Fruit fly (Drosophila melanogaster) whole organism, embryonic: Measurements from ENCODE around the gene Rab26.

Experiments used
- Asciz ChIP-seq: fragments of 200-800 bp; sonication (Bioruptor generic); optimal IDR thresholded peaks from 2 replicates; lab custom pipeline; 2017; ENCODE audit warnings: missing biosample characterization, mild to moderate bottlenecking, missing genetic modification characterization, missing genetic modification reagents
- CG10431 ChIP-seq: fragments of 200-800 bp; sonication (Bioruptor generic); optimal IDR thresholded peaks from 3 replicates; lab custom pipeline; 2018; ENCODE audit warnings: missing biosample characterization, mild to moderate bottlenecking, missing genetic modification characterization
- CG10543 ChIP-seq: fragments of 200-800 bp; sonication (Bioruptor generic); optimal IDR thresholded peaks from 3 replicates; lab custom pipeline; 2017; ENCODE audit warnings: missing biosample characterization, mild to moderate bottlenecking, missing genetic modification characterization, moderate library complexity
- CG11723 ChIP-seq: fragments of 200-800 bp; sonication (Bioruptor generic); optimal IDR thresholded peaks from 2 replicates; lab custom pipeline; 2017; ENCODE audit warnings: missing biosample characterization, mild to moderate bottlenecking, missing genetic modification characterization
- CG12104 ChIP-seq: fragments of 200-800 bp; sonication (Bioruptor generic); optimal IDR thresholded peaks from 3 replicates; lab custom pipeline; 2016; ENCODE audit warnings: missing biosample characterization, missing genetic modification characterization
- CG12942 ChIP-seq: fragments of 200-800 bp; sonication (Bioruptor generic); optimal IDR thresholded peaks from 3 replicates; lab custom pipeline; 2016; ENCODE audit warnings: missing biosample characterization, missing genetic modification characterization
- CG15601 ChIP-seq: fragments of 200-800 bp; sonication (Bioruptor generic); optimal IDR thresholded peaks from 3 replicates; lab custom pipeline; 2019; ENCODE audit warnings: missing biosample characterization, mild to moderate bottlenecking, missing genetic modification characterization, moderate library complexity
- CG16863 ChIP-seq: fragments of 200-800 bp; sonication (Bioruptor generic); optimal IDR thresholded peaks from 3 replicates; lab custom pipeline; 2016; ENCODE audit warnings: missing biosample characterization, missing genetic modification characterization
- CG2129 ChIP-seq: fragments of 200-800 bp; sonication (Bioruptor generic); IDR thresholded peaks from 2 replicates; pipeline ENCODE4 v1.3.6; 2022; ENCODE audit warnings: missing biosample characterization, missing genetic modification characterization; ENCODE audit not compliant: partially characterized antibody
- CG2712 ChIP-seq: fragments of 200-800 bp; optimal IDR thresholded peaks from 3 replicates; lab custom pipeline; 2019; ENCODE audit warnings: missing biosample characterization, mild to moderate bottlenecking, missing genetic modification characterization, moderate library complexity
- CG3281 ChIP-seq: fragments of 200-800 bp; sonication (Bioruptor generic); optimal IDR thresholded peaks from 3 replicates; lab custom pipeline; 2017; ENCODE audit warnings: missing biosample characterization, mild to moderate bottlenecking, missing genetic modification characterization
- CG3407 ChIP-seq: fragments of 200-800 bp; sonication (Bioruptor generic); optimal IDR thresholded peaks from 2 replicates; lab custom pipeline; 2018; ENCODE audit warnings: missing biosample characterization, mild to moderate bottlenecking, missing genetic modification characterization
- CG5953 ChIP-seq: fragments of 200-800 bp; sonication (Bioruptor generic); IDR thresholded peaks from 2 replicates; pipeline ENCODE4 v1.3.6; 2022; ENCODE audit warnings: missing biosample characterization, missing genetic modification characterization
- CG6765 ChIP-seq: fragments of 200-800 bp; sonication (Bioruptor generic); optimal IDR thresholded peaks from 3 replicates; lab custom pipeline; 2017; ENCODE audit warnings: missing biosample characterization, mild to moderate bottlenecking, missing genetic modification characterization
- CG8924 ChIP-seq: fragments of 200-800 bp; optimal IDR thresholded peaks from 3 replicates; lab custom pipeline; 2019; ENCODE audit warnings: missing biosample characterization, mild to moderate bottlenecking, missing genetic modification characterization, moderate library complexity
- D ChIP-seq, 2 experiments: fragments of 200-800 bp in 1 of 2; fragments of >200 bp in 1 of 2; sonication (Bioruptor generic) in 1 of 2; optimal IDR thresholded peaks; 2 replicates in 1 of 2; 3 replicates in 1 of 2; lab custom pipeline; 2017; ENCODE audit warnings: mild to moderate bottlenecking in 1 of 2, missing biosample characterization in 1 of 2, missing genetic modification characterization in 1 of 2, missing genetic modification reagents in 1 of 2
- D19B ChIP-seq: fragments of 200-800 bp; sonication (Bioruptor generic); optimal IDR thresholded peaks from 2 replicates; lab custom pipeline; 2017; ENCODE audit warnings: missing biosample characterization, mild to moderate bottlenecking, missing genetic modification characterization
- Dfd ChIP-seq, 2 experiments: fragments of >200 bp; optimal IDR thresholded peaks; 2 replicates each; lab custom pipeline; 2017; ENCODE audit warnings: missing biosample characterization in 2 of 2, missing genetic modification characterization in 2 of 2
- Fer3 ChIP-seq: fragments of 200-800 bp; sonication (Bioruptor generic); optimal IDR thresholded peaks from 2 replicates; lab custom pipeline; 2018; ENCODE audit warnings: missing biosample characterization, mild to moderate bottlenecking, missing genetic modification characterization, moderate library complexity
- Gug ChIP-seq: fragments of 200-800 bp; sonication (Bioruptor generic); IDR thresholded peaks from 4 replicates; pipeline ENCODE4 v1.3.6; 2022; ENCODE audit warnings: missing biosample characterization, missing genetic modification characterization
- HLH4C ChIP-seq: fragments of 200-800 bp; sonication (Bioruptor generic); IDR thresholded peaks from 3 replicates; pipeline ENCODE4 v1.3.6; 2022; ENCODE audit warnings: missing biosample characterization, missing genetic modification characterization; ENCODE audit not compliant: partially characterized antibody
- Hr3 ChIP-seq: fragments of 200-800 bp; sonication (Bioruptor generic); optimal IDR thresholded peaks from 3 replicates; lab custom pipeline; 2016; ENCODE audit warnings: missing biosample characterization, missing genetic modification characterization
- Kr ChIP-seq: fragments of 200-800 bp; sonication (Bioruptor generic); optimal IDR thresholded peaks from 2 replicates; lab custom pipeline; 2017; ENCODE audit warnings: missing biosample characterization, mild to moderate bottlenecking, missing genetic modification characterization
- Lpt ChIP-seq: fragments of >200 bp; optimal IDR thresholded peaks from 2 replicates; lab custom pipeline; 2018; ENCODE audit warnings: missing biosample characterization, missing genetic modification characterization
- MESR4 ChIP-seq: fragments of 200-800 bp; sonication (Bioruptor generic); optimal IDR thresholded peaks from 2 replicates; lab custom pipeline; 2018; ENCODE audit warnings: missing biosample characterization, mild to moderate bottlenecking, missing genetic modification characterization, moderate library complexity
- NK7.1 ChIP-seq: fragments of 200-800 bp; sonication (Bioruptor generic); optimal IDR thresholded peaks from 3 replicates; lab custom pipeline; 2016; ENCODE audit warnings: missing biosample characterization, missing genetic modification characterization
- Oli ChIP-seq: fragments of 200-800 bp; sonication (Bioruptor generic); optimal IDR thresholded peaks from 2 replicates; lab custom pipeline; 2018; ENCODE audit warnings: missing biosample characterization, mild to moderate bottlenecking, missing genetic modification characterization, moderate library complexity
- Pdp1 ChIP-seq, 2 experiments: fragments of 200-800 bp; sonication (Bioruptor generic); optimal IDR thresholded peaks; 3 replicates each; lab custom pipeline; 2016; ENCODE audit warnings: missing biosample characterization in 2 of 2, missing genetic modification characterization in 2 of 2, mild to moderate bottlenecking in 1 of 2, moderate library complexity in 1 of 2
- Ravus ChIP-seq: fragments of 200-800 bp; sonication (Bioruptor generic); IDR thresholded peaks from 2 replicates; pipeline ENCODE4 v1.3.6; 2022; ENCODE audit warnings: missing biosample characterization, missing genetic modification characterization
- Rfx ChIP-seq: fragments of 200-800 bp; sonication (Bioruptor generic); IDR thresholded peaks from 2 replicates; pipeline ENCODE4 v1.3.6; 2022; ENCODE audit warnings: missing biosample characterization, missing genetic modification characterization
- TFAM ChIP-seq: fragments of 200-800 bp; sonication (Bioruptor generic); optimal IDR thresholded peaks from 2 replicates; lab custom pipeline; 2017; ENCODE audit warnings: missing biosample characterization, missing genetic modification characterization, inconsistent platforms
- Taf1 ChIP-seq: fragments of 200-800 bp; sonication (Bioruptor generic); IDR thresholded peaks from 2 replicates; pipeline ENCODE4 v1.3.6; 2022; ENCODE audit warnings: missing biosample characterization, missing genetic modification characterization
- chinmo ChIP-seq: fragments of 200-800 bp; sonication (Bioruptor generic); IDR thresholded peaks from 4 replicates; pipeline ENCODE4 v1.3.6; 2022; ENCODE audit warnings: missing biosample characterization, missing genetic modification characterization; ENCODE audit not compliant: partially characterized antibody
- crc ChIP-seq: fragments of 200-800 bp; sonication (Bioruptor generic); optimal IDR thresholded peaks from 2 replicates; lab custom pipeline; 2016; ENCODE audit warnings: missing biosample characterization, missing genetic modification characterization
- dati ChIP-seq: fragments of 200-800 bp; sonication (Bioruptor generic); IDR thresholded peaks from 2 replicates; pipeline ENCODE4 v1.3.6; 2022; ENCODE audit warnings: missing biosample characterization, missing genetic modification characterization
- disco-r ChIP-seq: fragments of 200-800 bp; sonication (Bioruptor generic); optimal IDR thresholded peaks from 2 replicates; lab custom pipeline; 2016; ENCODE audit warnings: missing biosample characterization, missing genetic modification characterization
- emc ChIP-seq: fragments of 200-800 bp; sonication (Bioruptor generic); optimal IDR thresholded peaks from 2 replicates; lab custom pipeline; 2016; ENCODE audit warnings: missing biosample characterization, missing genetic modification characterization
- gsb ChIP-seq: fragments of 200-800 bp; sonication (Bioruptor generic); IDR thresholded peaks from 2 replicates; pipeline ENCODE4 v1.3.6; 2022; ENCODE audit warnings: missing biosample characterization, missing genetic modification characterization
- gsb-n ChIP-seq: fragments of 200-800 bp; sonication (Bioruptor generic); optimal IDR thresholded peaks from 3 replicates; lab custom pipeline; 2018; ENCODE audit warnings: missing biosample characterization, mild to moderate bottlenecking, missing genetic modification characterization
- her ChIP-seq: fragments of 200-800 bp; sonication (Bioruptor generic); optimal IDR thresholded peaks from 2 replicates; lab custom pipeline; 2016; ENCODE audit warnings: missing biosample characterization, missing genetic modification characterization
- inv ChIP-seq: fragments of 200-800 bp; sonication (Bioruptor generic); IDR thresholded peaks from 2 replicates; pipeline ENCODE4 v1.3.6; 2022; ENCODE audit warnings: missing biosample characterization, missing genetic modification characterization; ENCODE audit not compliant: partially characterized antibody
- oc ChIP-seq: fragments of 200-800 bp; sonication (Bioruptor generic); optimal IDR thresholded peaks from 2 replicates; lab custom pipeline; 2018; ENCODE audit warnings: missing biosample characterization, mild to moderate bottlenecking, missing genetic modification characterization, moderate library complexity
- phol ChIP-seq: fragments of 200-800 bp; sonication (Bioruptor generic); optimal IDR thresholded peaks from 3 replicates; lab custom pipeline; 2018; ENCODE audit warnings: missing biosample characterization, mild to moderate bottlenecking, missing genetic modification characterization, moderate library complexity
- prd ChIP-seq, 3 experiments: fragments of >200 bp in 2 of 3; fragments of 200-800 bp in 1 of 3; sonication (Bioruptor generic) in 1 of 3; optimal IDR thresholded peaks in 2 of 3; IDR thresholded peaks in 1 of 3; 2 replicates in 2 of 3; 3 replicates in 1 of 3; pipeline versions ENCODE4 v1.3.6 to Lab custom; 2017 to 2022; ENCODE audit warnings: missing biosample characterization in 1 of 3, missing genetic modification characterization in 1 of 3
- repo ChIP-seq: fragments of 200-800 bp; sonication (Bioruptor generic); optimal IDR thresholded peaks from 2 replicates; lab custom pipeline; 2016; ENCODE audit warnings: missing biosample characterization, missing genetic modification characterization
- so ChIP-seq: fragments of 200-800 bp; sonication (Bioruptor generic); IDR thresholded peaks from 3 replicates; pipeline ENCODE4 v1.3.6; 2022; ENCODE audit warnings: missing biosample characterization, missing genetic modification characterization
- trem ChIP-seq: fragments of 200-800 bp; optimal IDR thresholded peaks from 3 replicates; lab custom pipeline; 2019; ENCODE audit warnings: missing biosample characterization, mild to moderate bottlenecking, missing genetic modification characterization, moderate library complexity

Gene Rab26

DNA sequence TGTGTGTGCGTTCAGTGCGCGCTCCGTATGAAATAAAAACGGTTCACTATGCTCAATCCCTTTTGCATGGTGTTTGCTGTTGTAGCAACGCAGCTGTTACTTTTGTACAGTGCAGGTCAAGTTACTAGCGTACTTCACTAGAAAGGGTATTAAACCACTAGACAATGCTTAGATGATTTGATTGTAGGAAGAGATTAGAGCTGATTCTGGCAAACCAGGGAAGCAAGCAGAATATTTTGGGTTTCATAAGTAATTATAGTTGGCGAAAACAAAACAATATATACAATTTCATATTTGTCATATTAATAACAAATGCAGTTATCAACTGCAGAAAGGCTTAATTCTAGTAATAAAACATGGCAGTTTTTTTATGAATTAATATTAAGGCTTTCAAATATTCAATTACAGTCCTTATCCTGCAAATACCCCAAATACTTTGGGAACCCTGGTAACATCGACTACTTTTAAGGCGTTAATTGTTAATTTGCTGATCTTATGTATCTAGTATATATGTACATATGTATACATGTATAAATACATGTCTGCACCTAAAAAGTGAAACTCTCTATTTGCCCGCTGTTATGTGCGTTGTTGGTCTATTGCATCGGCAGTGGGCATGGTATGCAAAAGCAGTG, 28.7 kb downstream of the Rab26 start (continued):
- TF ChIP-seq CG11723 (GFP tag; lab: Kevin White, UChicago), result no peak

DNA sequence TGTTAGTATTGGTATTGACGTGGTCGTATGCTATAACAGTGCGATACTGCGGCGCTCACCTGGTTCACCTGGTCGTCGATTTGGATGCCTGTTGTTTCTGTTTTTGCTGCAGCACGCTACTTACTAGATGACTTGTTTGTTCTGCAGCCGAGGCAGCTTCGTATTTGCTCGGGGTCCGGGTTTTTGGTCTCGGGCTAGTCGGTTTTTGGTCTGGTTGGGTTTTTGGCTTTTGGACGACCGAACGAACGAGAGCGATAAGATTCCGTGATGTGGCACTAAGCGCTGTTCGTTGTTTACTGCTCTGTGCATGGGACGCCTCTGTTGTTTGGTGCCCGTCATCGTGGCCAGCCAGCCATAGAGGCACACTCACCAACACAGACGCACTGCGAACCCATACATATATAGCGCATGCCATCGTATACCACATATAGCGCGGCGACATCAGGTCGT, 30.4 kb downstream of the Rab26 start, which contains the start of gene ebd2:
ebd2 (minus strand) TSS at position 306 of the 450 bp plus-strand sequence.
- TF ChIP-seq Kr (GFP tag; lab: Kevin White, UChicago) (no peak), MESR4 (no peak), CG5953 (GFP tag; lab: Robert Waterston, UW) (no peak), prd (optimal IDR thresholded peaks at IDR 0.05; lab: Kevin White, UChicago) (no peak), prd (GFP tag; IDR thresholded peaks at IDR 0.05; lab: Robert Waterston, UW) (no peak), D19B (GFP tag; lab: Kevin White, UChicago) (no peak), gsb-n (tag; lab: Kevin White, UChicago) (no peak), Dfd (GFP tag; optimal IDR thresholded peaks at IDR 0.05; lab: Kevin White, UChicago) (no peak), CG10431 (no peak), gsb (GFP tag; lab: Robert Waterston, UW) (no peak), emc (GFP tag; lab: Kevin White, UChicago) (peak; percentile 4), Ravus (GFP tag; lab: Robert Waterston, UW) (no peak), Fer3 (tag; lab: Kevin White, UChicago) (no peak), chinmo (GFP tag; lab: Robert Waterston, UW) (peak; percentile 91; the same call in 3 of the 4 replicates), Hr3 (GFP tag; lab: Kevin White, UChicago) (no peak), CG10543 (GFP tag; lab: Kevin White, UChicago) (peak; percentile 95), CG3281 (peak; percentile 35), D (optimal IDR thresholded peaks at IDR 0.05; lab: Kevin White, UChicago) (no peak), D (GFP tag; optimal IDR thresholded peaks at IDR 0.05; lab: Kevin White, UChicago) (no peak), CG6765 (peak; percentile 67), oc (tag; lab: Kevin White, UChicago) (peak; percentile 19), dati (no peak), NK7.1 (GFP tag; lab: Kevin White, UChicago) (no peak), CG16863 (GFP tag; lab: Kevin White, UChicago) (peak; percentile 20), CG2712 (tag; lab: Kevin White, UChicago) (no peak), TFAM (GFP tag; lab: Kevin White, UChicago) (no peak), crc (GFP tag; lab: Kevin White, UChicago) (no peak), CG12942 (GFP tag; lab: Kevin White, UChicago) (no peak), Asciz (no peak), CG15601 (no peak), Lpt (GFP tag; lab: Kevin White, UChicago) (no peak), CG8924 (tag; lab: Kevin White, UChicago) (no peak), phol (tag; lab: Kevin White, UChicago) (no peak), CG2129 (GFP tag; lab: Robert Waterston, UW) (no peak), disco-r (GFP tag; lab: Kevin White, UChicago) (no peak), Oli (tag; lab: Kevin White, UChicago) (no peak), CG3407 (no peak), her (GFP tag; lab: Kevin White, UChicago) (peak; percentile 58), Taf1 (GFP tag; lab: Robert Waterston, UW) (no peak), Gug (GFP tag; lab: Robert Waterston, UW) (no peak), Pdp1 (GFP tag; optimal IDR thresholded peaks at IDR 0.05; lab: Kevin White, UChicago) (peak in 1 of 2 experiments; percentile 71), repo (GFP tag; lab: Kevin White, UChicago) (no peak), so (GFP tag; lab: Robert Waterston, UW) (0 out of 3 replicates have a peak, but pooled peaks have one; percentile 5), trem (tag; lab: Kevin White, UChicago) (no peak), HLH4C (GFP tag; lab: Robert Waterston, UW) (no peak; the same call in 2 of the 3 replicates), Rfx (peak; percentile 35; the same call in 1 of the 2 replicates), inv (GFP tag; lab: Robert Waterston, UW) (no peak), CG12104 (GFP tag; lab: Kevin White, UChicago) (no peak)
